Worm (Caenorhabditis elegans) whole organism, L1 larva: ENCODE results near the gene F49C12.4.

ENCODE experiments used
- F16B12.6 ChIP-seq: fragments of 150-350 bp; optimal IDR thresholded peaks from 2 replicates; lab custom pipeline; 2014; ENCODE audit warnings: missing biosample characterization, missing genetic modification characterization
- ama-1 ChIP-seq: fragments of 150-350 bp; optimal IDR thresholded peaks from 2 replicates; lab custom pipeline; 2014
- dpl-1 ChIP-seq, 3 experiments: fragments of 150-350 bp in 2 of 3; sonication (generic microtip) in 1 of 3; optimal IDR thresholded peaks; 2 replicates each; lab custom pipeline; 2014 to 2017; ENCODE audit warnings: missing biosample characterization in 3 of 3, missing genetic modification characterization in 3 of 3, missing genetic modification reagents in 3 of 3
- jun-1 ChIP-seq: fragments of 150-350 bp; optimal IDR thresholded peaks from 2 replicates; lab custom pipeline; 2014; ENCODE audit warnings: missing biosample characterization, missing genetic modification reagents, missing genetic modification characterization
- nhr-20 ChIP-seq: sonication (generic microtip); optimal IDR thresholded peaks from 2 replicates; lab custom pipeline; 2016; ENCODE audit warnings: mild to moderate bottlenecking, missing genetic modification characterization, missing compliant biosample characterization
- nhr-237 ChIP-seq: fragments of 150-350 bp; optimal IDR thresholded peaks from 2 replicates; lab custom pipeline; 2014; ENCODE audit warnings: missing biosample characterization, missing genetic modification characterization
- nhr-28 ChIP-seq: fragments of 150-350 bp; optimal IDR thresholded peaks from 2 replicates; lab custom pipeline; 2014; ENCODE audit warnings: missing biosample characterization, missing genetic modification characterization
- skn-1 ChIP-seq: fragments of 150-350 bp; optimal IDR thresholded peaks from 2 replicates; lab custom pipeline; 2014; ENCODE audit warnings: missing biosample characterization, missing genetic modification characterization
- tlp-1 ChIP-seq: fragments of 150-350 bp; optimal IDR thresholded peaks from 2 replicates; lab custom pipeline; 2014; ENCODE audit warnings: missing biosample characterization, missing genetic modification characterization
- unc-62 ChIP-seq: fragments of 150-350 bp; optimal IDR thresholded peaks from 2 replicates; lab custom pipeline; 2014; ENCODE audit warnings: missing biosample characterization, missing genetic modification reagents, missing genetic modification characterization
- vab-15 ChIP-seq: sonication (generic microtip); optimal IDR thresholded peaks from 2 replicates; lab custom pipeline; 2017; ENCODE audit warnings: missing genotype, mild to moderate bottlenecking, missing genetic modification characterization, missing compliant biosample characterization
- zag-1 ChIP-seq: fragments of 150-350 bp; optimal IDR thresholded peaks from 2 replicates; lab custom pipeline; 2014; ENCODE audit warnings: missing biosample characterization, missing genetic modification characterization

DNA sequence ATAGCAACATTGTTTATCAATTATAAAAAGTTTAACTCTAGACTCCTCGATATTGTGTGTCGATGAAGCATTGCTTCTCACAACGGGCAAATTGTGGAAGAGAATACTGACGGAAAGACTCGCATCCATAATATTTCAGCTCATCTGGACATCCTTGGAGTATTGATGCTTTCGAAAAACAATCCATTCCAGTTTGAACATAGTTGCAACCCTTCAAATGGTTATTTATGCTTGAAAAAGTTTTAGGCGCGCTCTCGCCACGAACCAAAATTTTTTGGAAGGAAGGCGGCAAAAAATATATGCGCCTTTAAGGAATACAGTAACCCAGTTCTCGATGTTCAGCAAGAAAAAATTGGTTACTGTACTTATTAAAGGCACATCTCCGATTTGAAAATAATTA, 18.6 kb upstream of the F49C12.4 start:
- TF ChIP-seq tlp-1 (tag; lab: Kevin White, UChicago) (no peak), unc-62 (GFP tag; lab: Kevin White, UChicago) (no peak), nhr-20 (tag; lab: Kevin White, UChicago) (no peak), vab-15 (no peak), jun-1 (tag; lab: Kevin White, UChicago) (no peak), skn-1 (no peak), ama-1 (lab: Kevin White, UChicago) (no peak), nhr-28 (tag; lab: Kevin White, UChicago) (no peak), nhr-237 (tag; lab: Kevin White, UChicago) (no peak), zag-1 (tag; lab: Kevin White, UChicago) (no peak), F16B12.6 (no peak), dpl-1 (GFP tag; optimal IDR thresholded peaks at IDR 0.05; lab: Kevin White, UChicago) (no peak)
